Worm (Caenorhabditis elegans) whole organism, mixed stage, embryonic: ENCODE data around the gene aat-8.

Experiments used
- elt-3 ChIP-seq: fragments of 150-350 bp; optimal IDR thresholded peaks from 2 replicates; lab custom pipeline; 2014; ENCODE audit warnings: missing biosample characterization, missing genetic modification characterization
- flh-1 ChIP-seq: fragments of 200-800 bp; sonication (Bioruptor generic); optimal IDR thresholded peaks from 2 replicates; lab custom pipeline; 2018; ENCODE audit warnings: mild to moderate bottlenecking, missing genetic modification characterization, moderate library complexity, missing compliant biosample characterization
- lin-13 ChIP-seq: fragments of 150-350 bp; optimal IDR thresholded peaks from 2 replicates; lab custom pipeline; 2014; ENCODE audit warnings: missing biosample characterization, missing genetic modification characterization
- snpc-4 ChIP-seq: fragments of 150-350 bp; optimal IDR thresholded peaks from 2 replicates; lab custom pipeline; 2014; ENCODE audit warnings: missing biosample characterization, missing genetic modification characterization
- unc-39 ChIP-seq: fragments of 150-350 bp; optimal IDR thresholded peaks from 2 replicates; lab custom pipeline; 2014; ENCODE audit warnings: missing biosample characterization, missing genetic modification characterization

DNA sequence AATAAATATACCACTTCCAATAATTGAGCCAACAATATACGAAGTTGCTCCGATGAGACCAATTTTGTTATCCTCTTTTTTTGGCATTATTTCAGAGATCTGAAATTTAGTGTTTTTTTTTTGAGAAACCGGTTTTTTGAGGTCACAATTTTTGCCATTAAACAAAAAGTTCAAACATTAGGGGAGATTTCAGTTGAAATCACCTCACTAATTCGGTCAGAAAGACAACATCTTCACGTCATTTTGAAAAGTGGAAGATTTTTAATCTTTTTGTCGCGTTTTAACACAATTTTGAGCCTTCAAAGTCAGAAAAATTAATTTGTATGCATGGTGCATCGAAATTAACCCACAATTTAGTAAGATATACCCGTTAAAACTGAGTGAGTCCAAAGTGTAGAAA lies at the start of gene aat-8:
- no peak for TF ChIP-seq snpc-4 (tag; lab: Kevin White, UChicago)
- no peak for TF ChIP-seq elt-3 (tag; lab: Kevin White, UChicago)
- TF ChIP-seq flh-1, result no peak
- no peak for TF ChIP-seq lin-13 (tag; lab: Kevin White, UChicago)
- no peak for TF ChIP-seq unc-39
